Fruit fly (Drosophila melanogaster): ENCODE measurements around the gene ERp44.
A peak's percentile ranks its signal among the peaks of the same experiment; 100 is the strongest.

Gene ERp44

DNA sequence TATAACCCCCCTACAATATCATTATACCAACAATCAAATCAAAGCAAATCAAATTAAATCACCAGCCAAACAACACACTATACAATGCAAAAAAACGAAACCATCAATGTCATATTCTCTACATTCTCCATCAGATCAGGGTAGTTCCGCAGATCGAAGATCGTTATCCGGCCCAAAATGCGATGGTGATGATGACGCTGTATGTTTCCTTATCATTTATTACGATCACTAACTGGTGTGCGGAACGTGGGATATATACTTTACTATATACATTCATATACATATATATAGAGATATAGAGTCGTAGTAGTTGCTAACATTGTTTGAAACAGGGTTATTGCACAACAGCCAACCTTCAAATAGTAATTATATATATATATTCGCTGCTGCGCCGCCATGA is 16.2 kb downstream of the ERp44 start:
- no peak for TF ChIP-seq CG17801 (GFP tag; optimal IDR thresholded peaks at IDR 0.05; ENCODE audit: partially characterized antibody)

- peak; percentile 45 for TF ChIP-seq CG17801 (GFP tag; optimal IDR thresholded peaks at IDR 0.05; ENCODE audit: partially characterized antibody)
Measured at dm6 chrX:16279340-16279941, 18.1 kb downstream of the ERp44 start.

DNA sequence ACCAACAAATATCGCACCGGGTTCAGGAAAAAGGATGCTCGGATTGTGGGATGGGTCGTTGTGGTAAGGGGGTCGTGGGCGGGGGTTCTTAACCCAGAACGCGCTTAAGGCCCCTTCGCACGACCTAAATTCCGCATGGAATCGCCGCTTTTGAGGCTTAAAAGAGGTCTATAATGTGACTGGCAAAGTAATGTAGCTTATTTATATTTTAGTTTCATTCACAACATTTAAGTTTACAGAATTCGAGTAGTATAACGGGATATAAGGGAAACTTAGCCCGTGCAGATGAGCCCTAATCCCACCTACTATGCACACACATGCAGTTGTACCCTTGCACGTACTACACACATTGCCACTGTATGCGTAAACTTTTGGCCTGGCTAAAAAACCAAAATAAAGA is 18.7 kb downstream of the ERp44 start:
- peak; percentile 86 for TF ChIP-seq CG17801 (GFP tag; optimal IDR thresholded peaks at IDR 0.05; ENCODE audit: partially characterized antibody)

dm6 chrX:16277878-16278506 is 19.5 kb downstream of the ERp44 start, which contains the start of gene eas:
TSS of gene eas (plus strand) at chrX:16278328.
- no peak for TF ChIP-seq CG17801 (GFP tag; optimal IDR thresholded peaks at IDR 0.05; ENCODE audit: partially characterized antibody)

DNA sequence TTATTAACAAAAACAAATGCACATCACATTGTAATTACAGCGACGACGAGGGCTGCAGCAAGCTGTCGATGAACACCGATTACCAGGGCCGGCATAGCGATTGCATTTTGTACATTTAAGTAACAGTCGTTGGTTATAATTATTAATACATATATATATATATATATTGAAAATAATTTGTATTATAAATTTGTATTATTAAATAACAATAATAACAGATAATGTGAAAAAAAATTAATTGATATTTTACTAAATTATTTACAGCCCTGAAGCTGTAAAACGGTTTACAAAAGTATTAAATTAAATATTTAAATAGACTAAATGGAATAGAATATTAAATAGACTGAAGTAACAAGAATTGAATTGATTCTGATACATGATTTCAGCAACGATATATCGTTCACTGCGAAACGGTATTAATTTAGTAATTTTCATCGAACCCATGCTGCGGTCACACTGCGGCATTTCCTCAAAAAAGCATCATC is 21.6 kb downstream of the ERp44 start, which contains the start of the genes kat80 and Prosalpha4:
Gene kat80 (minus strand): TSS at position 327 of the 485 bp plus-strand sequence.
Gene Prosalpha4 (plus strand): TSS at position 417 of the 485 bp plus-strand sequence.
- TF ChIP-seq CG17801 (GFP tag; optimal IDR thresholded peaks at IDR 0.05; ENCODE audit: partially characterized antibody) = no peak

- TF ChIP-seq CG17801 (GFP tag; optimal IDR thresholded peaks at IDR 0.05; ENCODE audit: partially characterized antibody) = no peak
Measured at dm6 chrX:16275168-16275853, 22.2 kb downstream of the ERp44 start.

DNA sequence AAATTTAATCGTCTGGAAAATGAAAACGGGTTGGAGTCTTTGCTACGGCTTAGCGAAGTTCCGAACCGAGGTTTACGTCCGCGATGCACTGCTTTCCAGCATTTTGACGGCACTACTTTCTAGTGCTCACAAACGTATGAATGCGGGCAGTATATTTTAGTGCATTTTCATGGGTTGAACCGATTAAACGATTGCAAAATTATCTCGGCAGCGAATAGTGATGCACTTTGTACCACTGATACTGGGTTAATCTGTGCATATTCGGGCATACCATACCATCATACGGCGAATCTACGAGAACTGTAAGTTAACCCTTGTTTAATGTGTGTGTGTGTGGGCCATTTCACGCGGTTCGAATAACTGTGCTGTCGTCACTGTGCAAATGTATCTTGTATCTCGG is 26.7 kb downstream of the ERp44 start, which contains the start of gene Mfe2:
Gene Mfe2 (plus strand): TSS at position 157 of the 400 bp plus-strand sequence.
- TF ChIP-seq CG17801 (GFP tag; optimal IDR thresholded peaks at IDR 0.05; ENCODE audit: partially characterized antibody) = peak; percentile 50

dm6 chrX:16266437-16266836 is 31.1 kb downstream of the ERp44 start, which contains the start of gene CG12507:
TSS of gene CG12507 (minus strand) at chrX:16266537.
- no peak for TF ChIP-seq CG17801 (GFP tag; optimal IDR thresholded peaks at IDR 0.05; ENCODE audit: partially characterized antibody)

dm6 chrX:16263415-16263814 is 34.1 kb downstream of the ERp44 start:
- no peak for TF ChIP-seq CG17801 (GFP tag; optimal IDR thresholded peaks at IDR 0.05; ENCODE audit: partially characterized antibody)

dm6 chrX:16244731-16245130 is 52.8 kb downstream of the ERp44 start:
- no peak for TF ChIP-seq CG17801 (GFP tag; optimal IDR thresholded peaks at IDR 0.05; ENCODE audit: partially characterized antibody)

DNA sequence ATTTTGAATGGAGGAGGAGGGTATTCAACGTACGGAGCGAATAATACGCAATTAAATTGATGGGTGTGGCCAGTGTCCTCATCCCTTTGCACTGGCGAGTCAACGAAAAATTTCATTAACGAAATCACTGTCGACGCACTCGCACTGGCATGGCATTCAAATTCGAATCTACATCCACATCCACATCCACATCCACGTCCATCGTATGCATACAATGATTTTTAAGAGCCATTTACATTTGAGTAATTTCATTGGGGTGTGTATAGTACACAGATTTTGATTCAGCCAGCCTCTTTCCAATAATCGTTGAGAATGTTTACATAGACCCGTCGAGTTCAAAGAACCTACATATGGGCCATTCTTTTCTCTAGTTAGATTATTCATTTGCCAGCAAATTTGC is 53.5 kb downstream of the ERp44 start:
- TF ChIP-seq CG17801 (GFP tag; optimal IDR thresholded peaks at IDR 0.05; ENCODE audit: partially characterized antibody) = no peak
